Worm (Caenorhabditis elegans): Measurements from ENCODE around the gene gpcp-1.

- TF ChIP-seq spr-1 (tag; optimal IDR thresholded peaks at IDR 0.05) (no peak), R02D3.7 (tag; optimal IDR thresholded peaks at IDR 0.05) (no peak), ces-1 (GFP tag; optimal IDR thresholded peaks at IDR 0.05) (no peak), tag-97 (GFP tag; IDR thresholded peaks at IDR 0.05) (no peak), zfp-3 (GFP tag; conservative IDR thresholded peaks at IDR 0.05) (no peak), ZK546.5 (tag; optimal IDR thresholded peaks at IDR 0.05) (no peak), pha-4 (GFP tag; IDR thresholded peaks at IDR 0.05) (no peak), pha-4 (tag; optimal IDR thresholded peaks at IDR 0.05) (no peak), nhr-11 (tag; optimal IDR thresholded peaks at IDR 0.05) (no peak), fos-1 (tag; optimal IDR thresholded peaks at IDR 0.05) (no peak)
These were observed 45.8 kb upstream of the gpcp-1 start for ce11 chrX:3156062-3156791.

All from whole organism, L4 larva.